Worm (Caenorhabditis elegans): ENCODE data around the gene dnc-4.

DNA sequence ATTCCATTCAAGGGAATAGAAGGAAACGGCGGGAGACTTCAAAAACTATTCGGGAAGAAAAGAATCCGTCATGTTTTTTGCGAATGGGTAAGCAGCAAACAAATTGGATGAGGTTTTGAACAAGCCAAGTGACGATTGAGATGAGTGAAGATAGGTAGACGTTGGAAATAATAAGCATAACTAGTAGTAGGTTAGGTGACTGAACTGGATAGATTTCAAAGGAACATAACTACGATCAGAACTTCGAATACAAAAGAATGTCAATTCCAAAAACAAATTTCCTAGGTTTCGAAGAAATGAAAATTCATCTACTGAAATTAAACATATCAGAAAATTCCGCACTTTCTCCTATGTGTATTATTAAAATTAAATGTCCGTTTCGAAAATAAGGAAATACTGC is 12.1 kb downstream of the dnc-4 start:
- TF ChIP-seq R02D3.7 (tag; optimal IDR thresholded peaks at IDR 0.05) (no peak), mdl-1 (tag; optimal IDR thresholded peaks at IDR 0.05) (no peak), snpc-4 (tag; optimal IDR thresholded peaks at IDR 0.05) (no peak), unc-62 (GFP tag; optimal IDR thresholded peaks at IDR 0.05) (no peak), nhr-77 (tag; optimal IDR thresholded peaks at IDR 0.05) (no peak), elt-1 (tag; optimal IDR thresholded peaks at IDR 0.05) (no peak), lsy-2 (tag; optimal IDR thresholded peaks at IDR 0.05) (no peak), ceh-82 (tag; optimal IDR thresholded peaks at IDR 0.05) (no peak), nhr-21 (tag; optimal IDR thresholded peaks at IDR 0.05) (no peak), ZK546.5 (tag; optimal IDR thresholded peaks at IDR 0.05) (no peak)
